Fruit fly (Drosophila melanogaster) whole organism, embryonic: ENCODE results near the gene Irc.

ENCODE experiments used
- Blimp-1 ChIP-seq: fragments of 200-800 bp; sonication (Bioruptor generic); optimal IDR thresholded peaks from 3 replicates; lab custom pipeline; 2018; ENCODE audit warnings: missing biosample characterization, missing genetic modification characterization, mild to moderate bottlenecking, moderate library complexity, missing genetic modification reagents
- CG11723 ChIP-seq: fragments of 200-800 bp; sonication (Bioruptor generic); optimal IDR thresholded peaks from 2 replicates; lab custom pipeline; 2017; ENCODE audit warnings: missing biosample characterization, mild to moderate bottlenecking, missing genetic modification characterization
- CG12071 ChIP-seq: fragments of 200-800 bp; sonication (Bioruptor generic); optimal IDR thresholded peaks from 3 replicates; lab custom pipeline; 2018; ENCODE audit warnings: missing biosample characterization, mild to moderate bottlenecking, missing genetic modification characterization
- CG12155 ChIP-seq: fragments of 200-800 bp; sonication (Bioruptor generic); optimal IDR thresholded peaks from 3 replicates; lab custom pipeline; 2016; ENCODE audit warnings: missing biosample characterization, missing genetic modification characterization
- CG17568 ChIP-seq: fragments of 200-800 bp; sonication (Bioruptor generic); optimal IDR thresholded peaks from 2 replicates; lab custom pipeline; 2018; ENCODE audit warnings: missing biosample characterization, mild to moderate bottlenecking, missing genetic modification characterization, moderate library complexity
- CG18262 ChIP-seq: fragments of 200-800 bp; optimal IDR thresholded peaks from 3 replicates; lab custom pipeline; 2019; ENCODE audit warnings: missing biosample characterization, mild to moderate bottlenecking, missing genetic modification characterization, moderate library complexity
- CG2678 ChIP-seq: fragments of 200-800 bp; sonication (Bioruptor generic); optimal IDR thresholded peaks from 3 replicates; lab custom pipeline; 2019; ENCODE audit warnings: missing biosample characterization, mild to moderate bottlenecking, missing genetic modification characterization, moderate library complexity
- CG33557 ChIP-seq: fragments of 200-800 bp; sonication (Bioruptor generic); optimal IDR thresholded peaks from 2 replicates; lab custom pipeline; 2019; ENCODE audit warnings: missing biosample characterization, mild to moderate bottlenecking, missing genetic modification characterization, moderate library complexity
- CG3407 ChIP-seq: fragments of 200-800 bp; sonication (Bioruptor generic); optimal IDR thresholded peaks from 2 replicates; lab custom pipeline; 2018; ENCODE audit warnings: missing biosample characterization, mild to moderate bottlenecking, missing genetic modification characterization
- CG3838 ChIP-seq: fragments of 200-800 bp; sonication (Bioruptor generic); optimal IDR thresholded peaks from 3 replicates; lab custom pipeline; 2016; ENCODE audit warnings: missing biosample characterization, missing genetic modification characterization
- CG43689 ChIP-seq: fragments of 200-800 bp; sonication (Bioruptor generic); IDR thresholded peaks from 2 replicates; pipeline ENCODE4 v1.3.6; 2022; ENCODE audit warnings: missing biosample characterization, missing genetic modification characterization
- CG4854 ChIP-seq: fragments of 200-800 bp; sonication (Bioruptor generic); optimal IDR thresholded peaks from 2 replicates; lab custom pipeline; 2016; ENCODE audit warnings: missing biosample characterization, missing genetic modification characterization, inconsistent platforms
- CG6654 ChIP-seq: fragments of 200-800 bp; sonication (Bioruptor generic); optimal IDR thresholded peaks from 2 replicates; lab custom pipeline; 2017; ENCODE audit warnings: missing biosample characterization, mild to moderate bottlenecking, missing genetic modification characterization
- CG6854 ChIP-seq: fragments of 200-800 bp; sonication (Bioruptor generic); optimal IDR thresholded peaks from 3 replicates; lab custom pipeline; 2017; ENCODE audit warnings: missing biosample characterization, mild to moderate bottlenecking, missing genetic modification characterization
- CG7786 ChIP-seq: fragments of 200-800 bp; sonication (Bioruptor generic); optimal IDR thresholded peaks from 2 replicates; lab custom pipeline; 2016; ENCODE audit warnings: missing biosample characterization, missing genetic modification characterization
- CG9817 ChIP-seq: fragments of 200-800 bp; sonication (Bioruptor generic); optimal IDR thresholded peaks from 2 replicates; lab custom pipeline; 2018; ENCODE audit warnings: missing biosample characterization, mild to moderate bottlenecking, missing genetic modification characterization, moderate library complexity
- CkIIα-i1 ChIP-seq: fragments of 200-800 bp; sonication (Bioruptor generic); IDR thresholded peaks from 2 replicates; pipeline ENCODE4 v1.3.6; 2022; ENCODE audit warnings: missing biosample characterization, missing genetic modification characterization
- D ChIP-seq, 2 experiments: fragments of 200-800 bp in 1 of 2; fragments of >200 bp in 1 of 2; sonication (Bioruptor generic) in 1 of 2; optimal IDR thresholded peaks; 2 replicates in 1 of 2; 3 replicates in 1 of 2; lab custom pipeline; 2017; ENCODE audit warnings: mild to moderate bottlenecking in 1 of 2, missing biosample characterization in 1 of 2, missing genetic modification characterization in 1 of 2, missing genetic modification reagents in 1 of 2
- D19A ChIP-seq: fragments of 200-800 bp; optimal IDR thresholded peaks from 3 replicates; lab custom pipeline; 2019; ENCODE audit warnings: missing biosample characterization, mild to moderate bottlenecking, missing genetic modification characterization, moderate library complexity
- Dad ChIP-seq: fragments of 200-800 bp; sonication (Bioruptor generic); optimal IDR thresholded peaks from 3 replicates; lab custom pipeline; 2016; ENCODE audit warnings: missing biosample characterization, missing genetic modification characterization
- Dll ChIP-seq: fragments of 200-800 bp; sonication (Bioruptor generic); IDR thresholded peaks from 4 replicates; pipeline ENCODE4 v1.3.6; 2022; ENCODE audit warnings: missing biosample characterization, missing genetic modification characterization; ENCODE audit not compliant: partially characterized antibody
- Fer1 ChIP-seq: fragments of 200-800 bp; sonication (Bioruptor generic); optimal IDR thresholded peaks from 2 replicates; lab custom pipeline; 2017; ENCODE audit warnings: missing biosample characterization, mild to moderate bottlenecking, missing genetic modification characterization
- HmgD ChIP-seq: fragments of 200-800 bp; sonication (Bioruptor generic); optimal IDR thresholded peaks from 3 replicates; lab custom pipeline; 2016; ENCODE audit warnings: missing biosample characterization, missing genetic modification characterization
- Meics ChIP-seq: fragments of 200-800 bp; sonication (Bioruptor generic); optimal IDR thresholded peaks from 2 replicates; lab custom pipeline; 2017; ENCODE audit warnings: missing biosample characterization, mild to moderate bottlenecking, missing genetic modification characterization
- NC2α ChIP-seq: fragments of 200-800 bp; sonication (Bioruptor generic); optimal IDR thresholded peaks from 2 replicates; lab custom pipeline; 2016; ENCODE audit warnings: missing biosample characterization, missing genetic modification characterization
- Pdp1 ChIP-seq, 2 experiments: fragments of 200-800 bp; sonication (Bioruptor generic); optimal IDR thresholded peaks; 3 replicates each; lab custom pipeline; 2016; ENCODE audit warnings: missing biosample characterization in 2 of 2, missing genetic modification characterization in 2 of 2, mild to moderate bottlenecking in 1 of 2, moderate library complexity in 1 of 2
- Sin3A ChIP-seq: fragments of >200 bp; optimal IDR thresholded peaks from 2 replicates; lab custom pipeline; 2018
- Usf ChIP-seq: fragments of 200-800 bp; sonication (Bioruptor generic); optimal IDR thresholded peaks from 2 replicates; lab custom pipeline; 2017; ENCODE audit warnings: missing genotype, missing biosample characterization, missing genetic modification characterization
- Vsx1 ChIP-seq: fragments of 200-800 bp; sonication (Bioruptor generic); optimal IDR thresholded peaks from 2 replicates; lab custom pipeline; 2017; ENCODE audit warnings: missing biosample characterization, mild to moderate bottlenecking, missing genetic modification characterization, missing genetic modification reagents
- Xbp1 ChIP-seq: fragments of 200-800 bp; sonication (Bioruptor generic); optimal IDR thresholded peaks from 3 replicates; lab custom pipeline; 2016; ENCODE audit warnings: missing biosample characterization, mild to moderate bottlenecking, missing genetic modification characterization
- bab2 ChIP-seq: fragments of 200-800 bp; sonication (Bioruptor generic); optimal IDR thresholded peaks from 2 replicates; lab custom pipeline; 2016; ENCODE audit warnings: missing biosample characterization, missing genetic modification characterization
- chn ChIP-seq: fragments of 200-800 bp; sonication (Bioruptor generic); optimal IDR thresholded peaks from 2 replicates; lab custom pipeline; 2016; ENCODE audit warnings: missing biosample characterization, missing genetic modification characterization
- cwo ChIP-seq: fragments of 200-800 bp; sonication (Bioruptor generic); optimal IDR thresholded peaks from 3 replicates; lab custom pipeline; 2017; ENCODE audit warnings: missing biosample characterization, missing genetic modification characterization, mild to moderate bottlenecking, moderate library complexity, missing genetic modification reagents
- emc ChIP-seq: fragments of 200-800 bp; sonication (Bioruptor generic); optimal IDR thresholded peaks from 2 replicates; lab custom pipeline; 2016; ENCODE audit warnings: missing biosample characterization, missing genetic modification characterization
- eyg ChIP-seq: fragments of 200-800 bp; sonication (Bioruptor generic); optimal IDR thresholded peaks from 3 replicates; lab custom pipeline; 2016; ENCODE audit warnings: missing biosample characterization, missing genetic modification characterization
- fd64A ChIP-seq: fragments of 200-800 bp; sonication (Bioruptor generic); optimal IDR thresholded peaks from 3 replicates; lab custom pipeline; 2018; ENCODE audit warnings: missing biosample characterization, mild to moderate bottlenecking, missing genetic modification characterization
- grau ChIP-seq: fragments of 200-800 bp; optimal IDR thresholded peaks from 3 replicates; lab custom pipeline; 2019; ENCODE audit warnings: missing biosample characterization, mild to moderate bottlenecking, missing genetic modification characterization, moderate library complexity
- hkb ChIP-seq, 2 experiments: fragments of 200-800 bp in 1 of 2; fragments of >200 bp in 1 of 2; sonication (Bioruptor generic) in 1 of 2; IDR thresholded peaks in 1 of 2; optimal IDR thresholded peaks in 1 of 2; 2 replicates each; pipeline versions ENCODE4 v1.3.6 to Lab custom; 2017 to 2022; ENCODE audit warnings: missing biosample characterization in 1 of 2, missing genetic modification characterization in 1 of 2
- insv ChIP-seq, 2 experiments: fragments of 200-800 bp; sonication (Bioruptor generic); optimal IDR thresholded peaks; 3 replicates each; lab custom pipeline; 2016 to 2018; ENCODE audit warnings: missing biosample characterization in 2 of 2, missing genetic modification characterization in 2 of 2
- jing ChIP-seq: fragments of 200-800 bp; sonication (Bioruptor generic); optimal IDR thresholded peaks from 2 replicates; lab custom pipeline; 2018; ENCODE audit warnings: missing biosample characterization, mild to moderate bottlenecking, missing genetic modification characterization
- lab ChIP-seq: fragments of 200-800 bp; sonication (Bioruptor generic); optimal IDR thresholded peaks from 3 replicates; lab custom pipeline; 2017; ENCODE audit warnings: missing biosample characterization, missing genetic modification characterization, mild to moderate bottlenecking, moderate library complexity, missing genetic modification reagents
- mirr ChIP-seq: fragments of 200-800 bp; sonication (Bioruptor generic); optimal IDR thresholded peaks from 3 replicates; lab custom pipeline; 2018; ENCODE audit warnings: missing biosample characterization, mild to moderate bottlenecking, missing genetic modification characterization
- prd ChIP-seq, 3 experiments: fragments of >200 bp in 2 of 3; fragments of 200-800 bp in 1 of 3; sonication (Bioruptor generic) in 1 of 3; optimal IDR thresholded peaks in 2 of 3; IDR thresholded peaks in 1 of 3; 2 replicates in 2 of 3; 3 replicates in 1 of 3; pipeline versions ENCODE4 v1.3.6 to Lab custom; 2017 to 2022; ENCODE audit warnings: missing biosample characterization in 1 of 3, missing genetic modification characterization in 1 of 3
- psq ChIP-seq: fragments of 200-800 bp; sonication (Bioruptor generic); optimal IDR thresholded peaks from 2 replicates; lab custom pipeline; 2017; ENCODE audit warnings: missing biosample characterization, missing genetic modification characterization
- tap ChIP-seq: fragments of 200-800 bp; optimal IDR thresholded peaks from 3 replicates; lab custom pipeline; 2019; ENCODE audit warnings: missing biosample characterization, mild to moderate bottlenecking, missing genetic modification characterization, moderate library complexity
- unc-4 ChIP-seq: fragments of 200-800 bp; sonication (Bioruptor generic); IDR thresholded peaks from 2 replicates; pipeline ENCODE4 v1.3.6; 2022; ENCODE audit warnings: missing biosample characterization, missing genetic modification characterization; ENCODE audit not compliant: partially characterized antibody
- usp ChIP-seq: fragments of >200 bp; optimal IDR thresholded peaks from 2 replicates; lab custom pipeline; 2017; ENCODE audit warnings: missing biosample characterization, missing genetic modification characterization

Irc gene

dm6 chr3R:16957759-16958536, 44.7 kb upstream of the Irc start (continued):
- TF ChIP-seq CkIIα-i1 (no peak), unc-4 (GFP tag; lab: Robert Waterston, UW) (no peak), NC2α (GFP tag; lab: Kevin White, UChicago) (no peak), cwo (GFP tag; lab: Kevin White, UChicago) (peak; percentile 75), Meics (GFP tag; lab: Kevin White, UChicago) (peak; percentile 89), CG2678 (tag; lab: Kevin White, UChicago) (peak; percentile 92), CG17568 (GFP tag; lab: Kevin White, UChicago) (peak; percentile 46), usp (GFP tag; lab: Kevin White, UChicago) (no peak), mirr (GFP tag; lab: Kevin White, UChicago) (no peak), tap (tag; lab: Kevin White, UChicago) (peak; percentile 75), CG43689 (GFP tag; lab: Robert Waterston, UW) (peak; percentile 31; the same call in 1 of the 2 replicates), psq (GFP tag; lab: Kevin White, UChicago) (peak; percentile 63), Vsx1 (GFP tag; lab: Kevin White, UChicago) (peak; percentile 77), bab2 (GFP tag; lab: Kevin White, UChicago) (peak; percentile 9), CG33557 (GFP tag; lab: Kevin White, UChicago) (peak; percentile 92), lab (GFP tag; lab: Kevin White, UChicago) (peak; percentile 82), CG11723 (GFP tag; lab: Kevin White, UChicago) (peak; percentile 67), D (optimal IDR thresholded peaks at IDR 0.05; lab: Kevin White, UChicago) (no peak), D (GFP tag; optimal IDR thresholded peaks at IDR 0.05; lab: Kevin White, UChicago) (peak; percentile 90), hkb (optimal IDR thresholded peaks at IDR 0.05; lab: Kevin White, UChicago) (no peak), hkb (GFP tag; IDR thresholded peaks at IDR 0.05; lab: Robert Waterston, UW) (no peak; the same call in 1 of the 2 replicates), Pdp1 (GFP tag; optimal IDR thresholded peaks at IDR 0.05; lab: Kevin White, UChicago) (peak in 1 of 2 experiments; percentile 51), CG3407 (GFP tag; lab: Kevin White, UChicago) (peak; percentile 80), CG9817 (tag; lab: Kevin White, UChicago) (peak; percentile 65), Usf (GFP tag; lab: Kevin White, UChicago) (peak; percentile 73), chn (GFP tag; lab: Kevin White, UChicago) (peak; percentile 14), CG12071 (no peak), CG4854 (GFP tag; lab: Kevin White, UChicago) (no peak), fd64A (GFP tag; lab: Kevin White, UChicago) (no peak), CG6654 (GFP tag; lab: Kevin White, UChicago) (peak; percentile 66), Sin3A (lab: Kevin White, UChicago) (no peak), CG7786 (GFP tag; lab: Kevin White, UChicago) (no peak), insv (GFP tag; optimal IDR thresholded peaks at IDR 0.05; lab: Kevin White, UChicago) (peak in 1 of 2 experiments; percentile 71), prd (optimal IDR thresholded peaks at IDR 0.05; lab: Kevin White, UChicago) (no peak), prd (GFP tag; IDR thresholded peaks at IDR 0.05; lab: Robert Waterston, UW) (peak; percentile 83), Blimp-1 (GFP tag; lab: Kevin White, UChicago) (peak; percentile 80), D19A (tag; lab: Kevin White, UChicago) (peak; percentile 84), Dad (GFP tag; lab: Kevin White, UChicago) (no peak), eyg (GFP tag; lab: Kevin White, UChicago) (no peak), CG12155 (GFP tag; lab: Kevin White, UChicago) (peak; percentile 55), HmgD (peak; percentile 32), emc (GFP tag; lab: Kevin White, UChicago) (no peak), grau (peak; percentile 89), CG6854 (GFP tag; lab: Kevin White, UChicago) (peak; percentile 75), CG3838 (no peak), Xbp1 (peak; percentile 76), Dll (GFP tag; lab: Robert Waterston, UW) (no peak), CG18262 (tag; lab: Kevin White, UChicago) (peak; percentile 97), jing (GFP tag; lab: Kevin White, UChicago) (no peak), Fer1 (GFP tag; lab: Kevin White, UChicago) (no peak)
